Fruit fly (Drosophila melanogaster) whole organism, embryonic: ENCODE results near the gene CG6409.

Experiments
- Adf1 ChIP-seq: fragments of 200-800 bp; sonication (Bioruptor generic); IDR thresholded peaks from 2 replicates; pipeline ENCODE4 v1.3.6; 2022; ENCODE audit warnings: missing biosample characterization, missing genetic modification characterization
- Atf-2 ChIP-seq: fragments of 200-800 bp; sonication (Bioruptor generic); optimal IDR thresholded peaks from 2 replicates; lab custom pipeline; 2016; ENCODE audit warnings: missing biosample characterization, missing genetic modification characterization
- Bteb2 ChIP-seq: fragments of 200-800 bp; sonication (Bioruptor generic); optimal IDR thresholded peaks from 2 replicates; lab custom pipeline; 2016; ENCODE audit warnings: missing biosample characterization, missing genetic modification characterization
- CG10366 ChIP-seq: fragments of 200-800 bp; sonication (Bioruptor generic); IDR thresholded peaks from 2 replicates; pipeline ENCODE4 v1.3.6; 2022; ENCODE audit warnings: missing biosample characterization, missing genetic modification characterization
- CG10654 ChIP-seq: fragments of 200-800 bp; sonication (Bioruptor generic); optimal IDR thresholded peaks from 2 replicates; lab custom pipeline; 2016; ENCODE audit warnings: missing biosample characterization, missing genetic modification characterization
- CG11398 ChIP-seq: fragments of 200-800 bp; sonication (Bioruptor generic); optimal IDR thresholded peaks from 2 replicates; lab custom pipeline; 2016; ENCODE audit warnings: missing biosample characterization, missing genetic modification characterization
- CG11723 ChIP-seq: fragments of 200-800 bp; sonication (Bioruptor generic); optimal IDR thresholded peaks from 2 replicates; lab custom pipeline; 2017; ENCODE audit warnings: missing biosample characterization, mild to moderate bottlenecking, missing genetic modification characterization
- CG2116 ChIP-seq: fragments of 200-800 bp; sonication (Bioruptor generic); optimal IDR thresholded peaks from 3 replicates; lab custom pipeline; 2018; ENCODE audit warnings: missing biosample characterization, mild to moderate bottlenecking, missing genetic modification characterization
- CG4424 ChIP-seq: fragments of 200-800 bp; sonication (Bioruptor generic); optimal IDR thresholded peaks from 3 replicates; lab custom pipeline; 2016; ENCODE audit warnings: missing biosample characterization, missing genetic modification characterization
- CG4707 ChIP-seq: fragments of 200-800 bp; sonication (Bioruptor generic); optimal IDR thresholded peaks from 2 replicates; lab custom pipeline; 2018; ENCODE audit warnings: missing biosample characterization, mild to moderate bottlenecking, missing genetic modification characterization, moderate library complexity
- CG6683 ChIP-seq: fragments of 200-800 bp; sonication (Bioruptor generic); optimal IDR thresholded peaks from 2 replicates; lab custom pipeline; 2017; ENCODE audit warnings: missing biosample characterization, mild to moderate bottlenecking, missing genetic modification characterization, missing genetic modification reagents
- CG6689 ChIP-seq: fragments of 200-800 bp; sonication (Bioruptor generic); IDR thresholded peaks from 2 replicates; pipeline ENCODE4 v1.3.6; 2022; ENCODE audit warnings: missing biosample characterization, missing genetic modification characterization
- CG6765 ChIP-seq: fragments of 200-800 bp; sonication (Bioruptor generic); optimal IDR thresholded peaks from 3 replicates; lab custom pipeline; 2017; ENCODE audit warnings: missing biosample characterization, mild to moderate bottlenecking, missing genetic modification characterization
- CG7372 ChIP-seq: fragments of 200-800 bp; sonication (Bioruptor generic); IDR thresholded peaks from 2 replicates; pipeline ENCODE4 v1.3.6; 2022; ENCODE audit warnings: missing biosample characterization, missing genetic modification characterization
- CG7786 ChIP-seq: fragments of 200-800 bp; sonication (Bioruptor generic); optimal IDR thresholded peaks from 2 replicates; lab custom pipeline; 2016; ENCODE audit warnings: missing biosample characterization, missing genetic modification characterization
- CG7839 ChIP-seq: fragments of 200-800 bp; sonication (Bioruptor generic); optimal IDR thresholded peaks from 3 replicates; lab custom pipeline; 2018; ENCODE audit warnings: missing biosample characterization, mild to moderate bottlenecking, missing genetic modification characterization, moderate library complexity
- CG9797 ChIP-seq: fragments of 200-800 bp; sonication (Bioruptor generic); optimal IDR thresholded peaks from 3 replicates; lab custom pipeline; 2018; ENCODE audit warnings: missing biosample characterization, mild to moderate bottlenecking, missing genetic modification characterization
- CG9817 ChIP-seq: fragments of 200-800 bp; sonication (Bioruptor generic); optimal IDR thresholded peaks from 2 replicates; lab custom pipeline; 2018; ENCODE audit warnings: missing biosample characterization, mild to moderate bottlenecking, missing genetic modification characterization, moderate library complexity
- CG9932 ChIP-seq: fragments of 200-800 bp; sonication (Bioruptor generic); IDR thresholded peaks from 2 replicates; pipeline ENCODE4 v1.3.6; 2022; ENCODE audit warnings: missing biosample characterization, missing genetic modification characterization
- CoRest ChIP-seq: fragments of 200-800 bp; sonication (Bioruptor generic); optimal IDR thresholded peaks from 3 replicates; lab custom pipeline; 2018; ENCODE audit warnings: missing biosample characterization, mild to moderate bottlenecking, missing genetic modification characterization, moderate library complexity
- D19B ChIP-seq: fragments of 200-800 bp; sonication (Bioruptor generic); optimal IDR thresholded peaks from 2 replicates; lab custom pipeline; 2017; ENCODE audit warnings: missing biosample characterization, mild to moderate bottlenecking, missing genetic modification characterization
- Doc2 ChIP-seq: fragments of 200-800 bp; sonication (Bioruptor generic); IDR thresholded peaks from 2 replicates; pipeline ENCODE4 v1.3.6; 2022; ENCODE audit warnings: missing biosample characterization, missing genetic modification characterization
- Gug ChIP-seq: fragments of 200-800 bp; sonication (Bioruptor generic); IDR thresholded peaks from 4 replicates; pipeline ENCODE4 v1.3.6; 2022; ENCODE audit warnings: missing biosample characterization, missing genetic modification characterization
- Hr51 ChIP-seq, 2 experiments: fragments of 200-800 bp; sonication (Bioruptor generic); optimal IDR thresholded peaks; 2 replicates in 1 of 2; 3 replicates in 1 of 2; lab custom pipeline; 2016 to 2018; ENCODE audit warnings: missing biosample characterization in 2 of 2, missing genetic modification characterization in 2 of 2, mild to moderate bottlenecking in 1 of 2, moderate library complexity in 1 of 2
- Kr ChIP-seq: fragments of 200-800 bp; sonication (Bioruptor generic); optimal IDR thresholded peaks from 2 replicates; lab custom pipeline; 2017; ENCODE audit warnings: missing biosample characterization, mild to moderate bottlenecking, missing genetic modification characterization
- Neu2 ChIP-seq: fragments of 200-800 bp; sonication (Bioruptor generic); optimal IDR thresholded peaks from 3 replicates; lab custom pipeline; 2016; ENCODE audit warnings: missing biosample characterization, missing genetic modification characterization, borderline replicate concordance
- Scr ChIP-seq: fragments of 200-800 bp; sonication (Bioruptor generic); IDR thresholded peaks from 2 replicates; pipeline ENCODE4 v1.3.6; 2022; ENCODE audit warnings: missing biosample characterization, missing genetic modification characterization; ENCODE audit not compliant: partially characterized antibody
- Sin3A ChIP-seq: fragments of >200 bp; optimal IDR thresholded peaks from 2 replicates; lab custom pipeline; 2018
- Taf1 ChIP-seq: fragments of 200-800 bp; sonication (Bioruptor generic); IDR thresholded peaks from 2 replicates; pipeline ENCODE4 v1.3.6; 2022; ENCODE audit warnings: missing biosample characterization, missing genetic modification characterization
- aop ChIP-seq: fragments of 200-800 bp; sonication (Bioruptor generic); IDR thresholded peaks from 2 replicates; pipeline ENCODE4 v1.3.6; 2022; ENCODE audit warnings: missing biosample characterization, missing genetic modification characterization
- bowl ChIP-seq: fragments of 200-800 bp; sonication (Bioruptor generic); IDR thresholded peaks from 2 replicates; pipeline ENCODE4 v1.3.6; 2022; ENCODE audit warnings: missing biosample characterization, missing genetic modification characterization
- ci ChIP-seq: fragments of 200-800 bp; sonication (Bioruptor generic); IDR thresholded peaks from 3 replicates; pipeline ENCODE4 v1.3.6; 2022; ENCODE audit warnings: missing biosample characterization, missing genetic modification characterization
- corto ChIP-seq: fragments of 200-800 bp; sonication (Bioruptor generic); optimal IDR thresholded peaks from 2 replicates; lab custom pipeline; 2016; ENCODE audit warnings: missing biosample characterization, mild to moderate bottlenecking, missing genetic modification characterization, moderate library complexity
- crol ChIP-seq: fragments of 200-800 bp; sonication (Bioruptor generic); IDR thresholded peaks from 2 replicates; pipeline ENCODE4 v1.3.6; 2022; ENCODE audit warnings: missing biosample characterization, missing genetic modification characterization
- cwo ChIP-seq: fragments of 200-800 bp; sonication (Bioruptor generic); optimal IDR thresholded peaks from 3 replicates; lab custom pipeline; 2017; ENCODE audit warnings: missing biosample characterization, missing genetic modification characterization, mild to moderate bottlenecking, moderate library complexity, missing genetic modification reagents
- dan ChIP-seq: fragments of 200-800 bp; sonication (Bioruptor generic); IDR thresholded peaks from 2 replicates; pipeline ENCODE4 v1.3.6; 2022; ENCODE audit warnings: missing biosample characterization, missing genetic modification characterization
- dmrt11E ChIP-seq: fragments of 200-800 bp; sonication (Bioruptor generic); optimal IDR thresholded peaks from 3 replicates; lab custom pipeline; 2018; ENCODE audit warnings: missing biosample characterization, mild to moderate bottlenecking, missing genetic modification characterization, moderate library complexity
- fu2 ChIP-seq: fragments of 200-800 bp; sonication (Bioruptor generic); optimal IDR thresholded peaks from 2 replicates; lab custom pipeline; 2016; ENCODE audit warnings: missing biosample characterization, missing genetic modification characterization
- gfzf ChIP-seq: fragments of 200-800 bp; sonication (Bioruptor generic); optimal IDR thresholded peaks from 2 replicates; lab custom pipeline; 2016; ENCODE audit warnings: missing biosample characterization, mild to moderate bottlenecking, missing genetic modification characterization, moderate library complexity
- ham ChIP-seq: fragments of 200-800 bp; sonication (Bioruptor generic); IDR thresholded peaks from 2 replicates; pipeline ENCODE4 v1.3.6; 2022; ENCODE audit warnings: missing biosample characterization, missing genetic modification characterization
- klu ChIP-seq: fragments of 200-800 bp; sonication (Bioruptor generic); IDR thresholded peaks from 2 replicates; pipeline ENCODE4 v1.3.6; 2022; ENCODE audit warnings: missing biosample characterization, missing genetic modification characterization
- lmd ChIP-seq: fragments of 200-800 bp; sonication (Bioruptor generic); IDR thresholded peaks from 2 replicates; pipeline ENCODE4 v1.3.6; 2022; ENCODE audit warnings: missing biosample characterization, missing genetic modification characterization
- nerfin-1 ChIP-seq: fragments of 200-800 bp; sonication (Bioruptor generic); optimal IDR thresholded peaks from 3 replicates; lab custom pipeline; 2019; ENCODE audit warnings: missing biosample characterization, mild to moderate bottlenecking, missing genetic modification characterization, moderate library complexity
- pan ChIP-seq, 4 experiments: fragments of >200 bp in 3 of 4; fragments of 200-800 bp in 1 of 4; sonication (Bioruptor generic) in 1 of 4; optimal IDR thresholded peaks in 3 of 4; IDR thresholded peaks in 1 of 4; 2 replicates each; pipeline versions ENCODE4 v1.3.6 to Lab custom; 2017 to 2022; ENCODE audit warnings: missing biosample characterization in 2 of 4, missing genetic modification characterization in 2 of 4, mixed read lengths in 1 of 4
- peb ChIP-seq: fragments of 200-800 bp; sonication (Bioruptor generic); IDR thresholded peaks from 2 replicates; pipeline ENCODE4 v1.3.6; 2022; ENCODE audit warnings: missing biosample characterization, missing genetic modification characterization
- psq ChIP-seq: fragments of 200-800 bp; sonication (Bioruptor generic); optimal IDR thresholded peaks from 2 replicates; lab custom pipeline; 2017; ENCODE audit warnings: missing biosample characterization, missing genetic modification characterization
- ranshi ChIP-seq: fragments of 200-800 bp; sonication (Bioruptor generic); IDR thresholded peaks from 2 replicates; pipeline ENCODE4 v1.3.6; 2022; ENCODE audit warnings: missing biosample characterization, missing genetic modification characterization
- scrt ChIP-seq: fragments of 200-800 bp; sonication (Bioruptor generic); optimal IDR thresholded peaks from 2 replicates; lab custom pipeline; 2018; ENCODE audit warnings: missing biosample characterization, mild to moderate bottlenecking, missing genetic modification characterization, moderate library complexity
- seq ChIP-seq: fragments of 200-800 bp; sonication (Bioruptor generic); IDR thresholded peaks from 2 replicates; pipeline ENCODE4 v1.3.6; 2022; ENCODE audit warnings: missing biosample characterization, missing genetic modification characterization
- slou ChIP-seq: fragments of 200-800 bp; sonication (Bioruptor generic); optimal IDR thresholded peaks from 3 replicates; lab custom pipeline; 2016; ENCODE audit warnings: missing biosample characterization, missing genetic modification characterization
- sr ChIP-seq: fragments of 200-800 bp; sonication (Bioruptor generic); IDR thresholded peaks from 3 replicates; pipeline ENCODE4 v1.3.6; 2022; ENCODE audit warnings: missing biosample characterization, missing genetic modification characterization

CG6409 gene

dm6 chr3L:10856534-10857030 is 25.6 kb downstream of the CG6409 start (continued):
- TF ChIP-seq Bteb2 (no peak), CG7786 (GFP tag; lab: Kevin White, UChicago) (peak; percentile 12), CG10654 (no peak), CG11398 (peak; percentile 75), CG2116 (GFP tag; lab: Kevin White, UChicago) (no peak), aop (GFP tag; lab: Robert Waterston, UW) (no peak), CG7372 (GFP tag; lab: Robert Waterston, UW) (no peak), Neu2 (GFP tag; lab: Kevin White, UChicago) (peak; percentile 11), Atf-2 (GFP tag; lab: Kevin White, UChicago) (no peak), corto (GFP tag; lab: Kevin White, UChicago) (no peak), lmd (no peak), CG9932 (GFP tag; lab: Robert Waterston, UW) (peak; percentile 45), pan (optimal IDR thresholded peaks at IDR 0.05; lab: Kevin White, UChicago) (no peak), pan (GFP tag; optimal IDR thresholded peaks at IDR 0.05 in 1 of 2, IDR thresholded peaks at IDR 0.05 in 1 of 2) (peak in 1 of 2 experiments; percentile 34), psq (GFP tag; lab: Kevin White, UChicago) (peak; percentile 7), CG9817 (tag; lab: Kevin White, UChicago) (peak; percentile 5), Sin3A (lab: Kevin White, UChicago) (no peak), CG10366 (GFP tag; lab: Robert Waterston, UW) (no peak), ci (GFP tag; lab: Robert Waterston, UW) (peak; percentile 69), klu (no peak), Hr51 (GFP tag; optimal IDR thresholded peaks at IDR 0.05; lab: Kevin White, UChicago) (peak; percentile 37 to 53), nerfin-1 (peak; percentile 80), Adf1 (GFP tag; lab: Robert Waterston, UW) (peak; percentile 86), CG6689 (no peak), D19B (GFP tag; lab: Kevin White, UChicago) (no peak), Kr (GFP tag; lab: Kevin White, UChicago) (no peak), peb (GFP tag; lab: Robert Waterston, UW) (no peak), Doc2 (GFP tag; lab: Robert Waterston, UW) (no peak), Scr (GFP tag; lab: Robert Waterston, UW) (peak; percentile 46; the same call in 1 of the 2 replicates), bowl (GFP tag; lab: Robert Waterston, UW) (peak; percentile 22; the same call in 1 of the 2 replicates), CG6765 (GFP tag; lab: Kevin White, UChicago) (no peak), CoRest (tag; lab: Kevin White, UChicago) (peak; percentile 62), dmrt11E (tag; lab: Kevin White, UChicago) (peak; percentile 77), Gug (GFP tag; lab: Robert Waterston, UW) (no peak), seq (GFP tag; lab: Robert Waterston, UW) (peak; percentile 55; the same call in 1 of the 2 replicates), cwo (GFP tag; lab: Kevin White, UChicago) (peak; percentile 70), crol (GFP tag; lab: Robert Waterston, UW) (peak; percentile 91), dan (GFP tag; lab: Robert Waterston, UW) (no peak), ham (GFP tag; lab: Robert Waterston, UW) (0 out of 2 replicates have a peak, but pooled peaks have one; percentile 27), CG9797 (GFP tag; lab: Kevin White, UChicago) (no peak), Taf1 (GFP tag; lab: Robert Waterston, UW) (no peak), CG4707 (GFP tag; lab: Kevin White, UChicago) (peak; percentile 13), scrt (GFP tag; lab: Kevin White, UChicago) (peak; percentile 74), CG4424 (GFP tag; lab: Kevin White, UChicago) (peak; percentile 100), CG11723 (GFP tag; lab: Kevin White, UChicago) (no peak), CG6683 (GFP tag; lab: Kevin White, UChicago) (peak; percentile 27), ranshi (peak; percentile 19; the same call in 1 of the 2 replicates), gfzf (peak; percentile 20), sr (GFP tag; lab: Robert Waterston, UW) (peak; percentile 60; the same call in 2 of the 3 replicates), CG7839 (tag; lab: Kevin White, UChicago) (no peak), fu2 (no peak), slou (no peak)
